Fruit fly (Drosophila melanogaster): Measurements from ENCODE around the gene Glyp.

- TF ChIP-seq TFAM (GFP tag; optimal IDR thresholded peaks at IDR 0.05) (no peak), CG1602 (GFP tag; optimal IDR thresholded peaks at IDR 0.05) (no peak), Lpt (GFP tag; optimal IDR thresholded peaks at IDR 0.05) (no peak), Dll (GFP tag; IDR thresholded peaks at IDR 0.05; ENCODE audit: partially characterized antibody) (no peak), Asciz (GFP tag; optimal IDR thresholded peaks at IDR 0.05) (no peak), CG14050 (GFP tag; IDR thresholded peaks at IDR 0.05) (no peak), bab2 (GFP tag; optimal IDR thresholded peaks at IDR 0.05) (no peak), dm (GFP tag; optimal IDR thresholded peaks at IDR 0.05) (no peak), Abd-B (GFP tag; optimal IDR thresholded peaks at IDR 0.05) (no peak), Sox102F (GFP tag; optimal IDR thresholded peaks at IDR 0.05) (no peak), fd64A (GFP tag; optimal IDR thresholded peaks at IDR 0.05) (no peak), repo (GFP tag; optimal IDR thresholded peaks at IDR 0.05) (no peak), CG10147 (GFP tag; optimal IDR thresholded peaks at IDR 0.05) (no peak), h (optimal IDR thresholded peaks at IDR 0.05) (no peak)
Measured at dm6 chr2L:2155453-2155852, 24.8 kb downstream of the Glyp start, which contains the start of gene CG15382.
